Worm (Caenorhabditis elegans) whole organism, L1 larva: ENCODE results near the gene F52H2.3.

Source experiments
- aly-2 ChIP-seq: fragments of 150-350 bp; optimal IDR thresholded peaks from 2 replicates; lab custom pipeline; 2014; ENCODE audit warnings: missing biosample characterization, missing genetic modification characterization
- blmp-1 ChIP-seq: fragments of 150-350 bp; optimal IDR thresholded peaks from 2 replicates; lab custom pipeline; 2014; ENCODE audit warnings: missing biosample characterization, missing genetic modification characterization
- ceh-88 ChIP-seq: fragments of 200-800 bp; sonication (Bioruptor generic); IDR thresholded peaks from 2 replicates; pipeline ENCODE4 v1.3.6; 2022; ENCODE audit warnings: missing genetic modification characterization, missing compliant biosample characterization
- dsc-1 ChIP-seq: sonication (generic microtip); optimal IDR thresholded peaks from 2 replicates; lab custom pipeline; 2016; ENCODE audit warnings: mild to moderate bottlenecking, missing genetic modification characterization, missing compliant biosample characterization
- jun-1 ChIP-seq: fragments of 150-350 bp; optimal IDR thresholded peaks from 2 replicates; lab custom pipeline; 2014; ENCODE audit warnings: missing biosample characterization, missing genetic modification reagents, missing genetic modification characterization
- lir-3 ChIP-seq: sonication (generic microtip); optimal IDR thresholded peaks from 2 replicates; lab custom pipeline; 2016; ENCODE audit warnings: mild to moderate bottlenecking, missing genetic modification characterization, moderate library complexity, missing compliant biosample characterization; ENCODE audit not compliant: poor library complexity
- nhr-28 ChIP-seq: fragments of 150-350 bp; optimal IDR thresholded peaks from 2 replicates; lab custom pipeline; 2014; ENCODE audit warnings: missing biosample characterization, missing genetic modification characterization
- nhr-84 ChIP-seq: sonication (generic microtip); optimal IDR thresholded peaks from 2 replicates; lab custom pipeline; 2017; ENCODE audit warnings: missing biosample characterization, missing genetic modification characterization
- nhr-90 ChIP-seq: sonication (generic microtip); optimal IDR thresholded peaks from 2 replicates; lab custom pipeline; 2016; ENCODE audit warnings: mild to moderate bottlenecking, missing genetic modification characterization, missing compliant biosample characterization; ENCODE audit not compliant: poor library complexity
- sox-4 ChIP-seq: sonication (generic microtip); optimal IDR thresholded peaks from 2 replicates; lab custom pipeline; 2016; ENCODE audit warnings: missing genetic modification characterization, missing compliant biosample characterization
- tlp-1 ChIP-seq: fragments of 150-350 bp; optimal IDR thresholded peaks from 2 replicates; lab custom pipeline; 2014; ENCODE audit warnings: missing biosample characterization, missing genetic modification characterization
- zag-1 ChIP-seq: fragments of 150-350 bp; optimal IDR thresholded peaks from 2 replicates; lab custom pipeline; 2014; ENCODE audit warnings: missing biosample characterization, missing genetic modification characterization

- TF ChIP-seq nhr-90 (tag; lab: Kevin White, UChicago) (peak; percentile 12), nhr-28 (no peak), lir-3 (tag; lab: Kevin White, UChicago) (no peak), dsc-1 (tag; lab: Kevin White, UChicago) (no peak), tlp-1 (tag; lab: Kevin White, UChicago) (no peak), jun-1 (no peak), aly-2 (no peak), zag-1 (tag; lab: Kevin White, UChicago) (no peak), nhr-84 (tag; lab: Kevin White, UChicago) (no peak), blmp-1 (peak; percentile 87), ceh-88 (no peak), sox-4 (tag; lab: Kevin White, UChicago) (no peak)
Observed at ce11 chrX:2588012-2588411, 47.2 kb upstream of the F52H2.3 start.
